Fruit fly (Drosophila melanogaster) whole organism, embryonic: ENCODE measurements around the gene Cp7Fa.

Source experiments
- CG14441 ChIP-seq: fragments of 200-800 bp; sonication (Bioruptor generic); IDR thresholded peaks from 2 replicates; pipeline ENCODE4 v1.3.6; 2022; ENCODE audit warnings: missing biosample characterization, missing genetic modification characterization
- CG15479 ChIP-seq: fragments of 200-800 bp; sonication (Bioruptor generic); optimal IDR thresholded peaks from 3 replicates; lab custom pipeline; 2019; ENCODE audit warnings: missing biosample characterization, mild to moderate bottlenecking, missing genetic modification characterization, moderate library complexity
- CG17802 ChIP-seq: fragments of 200-800 bp; sonication (Bioruptor generic); optimal IDR thresholded peaks from 2 replicates; lab custom pipeline; 2018; ENCODE audit warnings: missing biosample characterization, mild to moderate bottlenecking, missing genetic modification characterization, moderate library complexity
- CG30020 ChIP-seq: fragments of 200-800 bp; optimal IDR thresholded peaks from 2 replicates; lab custom pipeline; 2019; ENCODE audit warnings: missing biosample characterization, mild to moderate bottlenecking, missing genetic modification characterization, moderate library complexity
- Drgx ChIP-seq: fragments of 200-800 bp; sonication (Bioruptor generic); IDR thresholded peaks from 2 replicates; pipeline ENCODE4 v1.3.6; 2022; ENCODE audit warnings: missing biosample characterization, missing genetic modification characterization
- GATAe ChIP-seq: fragments of 200-800 bp; sonication (Bioruptor generic); conservative IDR thresholded peaks from 2 replicates; pipeline ENCODE4 v1.3.6; 2022; ENCODE audit warnings: missing biosample characterization, missing genetic modification characterization
- gem ChIP-seq: fragments of 200-800 bp; sonication (Bioruptor generic); optimal IDR thresholded peaks from 2 replicates; lab custom pipeline; 2019; ENCODE audit warnings: missing biosample characterization, mild to moderate bottlenecking, missing genetic modification characterization, moderate library complexity
- pan ChIP-seq, 4 experiments: fragments of >200 bp in 3 of 4; fragments of 200-800 bp in 1 of 4; sonication (Bioruptor generic) in 1 of 4; optimal IDR thresholded peaks in 3 of 4; IDR thresholded peaks in 1 of 4; 2 replicates each; pipeline versions ENCODE4 v1.3.6 to Lab custom; 2017 to 2022; ENCODE audit warnings: missing biosample characterization in 2 of 4, missing genetic modification characterization in 2 of 4, mixed read lengths in 1 of 4
- row ChIP-seq: fragments of 200-800 bp; sonication (Bioruptor generic); IDR thresholded peaks from 3 replicates; pipeline ENCODE4 v1.3.6; 2022; ENCODE audit warnings: missing biosample characterization, missing genetic modification characterization
- sqz ChIP-seq: fragments of 200-800 bp; sonication (Bioruptor generic); optimal IDR thresholded peaks from 3 replicates; lab custom pipeline; 2018; ENCODE audit warnings: missing biosample characterization, mild to moderate bottlenecking, missing genetic modification characterization
- z ChIP-seq: fragments of 200-800 bp; sonication (Bioruptor generic); IDR thresholded peaks from 3 replicates; pipeline ENCODE4 v1.3.6; 2022; ENCODE audit warnings: missing biosample characterization, missing genetic modification characterization

Gene Cp7Fa

DNA sequence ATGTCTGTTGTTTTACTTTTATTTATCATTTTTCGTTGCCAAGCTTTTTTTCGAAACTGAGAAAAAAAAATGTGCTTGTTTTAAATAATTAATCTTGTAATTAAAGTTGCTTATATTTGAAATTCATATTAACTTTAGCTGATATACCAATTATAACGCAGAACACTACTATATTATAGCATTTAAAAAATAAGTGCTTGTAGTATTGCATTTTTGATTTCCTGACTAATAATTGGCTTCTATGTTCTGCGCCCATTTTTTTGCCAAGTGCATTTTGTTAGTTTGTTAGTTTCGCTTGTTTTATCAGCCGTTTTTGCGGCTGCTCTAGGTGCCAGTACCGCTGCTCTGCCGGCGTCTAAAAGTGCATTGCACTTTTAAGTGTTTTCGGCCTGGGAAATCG lies 50.8 kb downstream of the Cp7Fa start:
- peak; percentile 55 for TF ChIP-seq Drgx (GFP tag; lab: Robert Waterston, UW)
- no peak for TF ChIP-seq CG15479 (GFP tag; lab: Kevin White, UChicago)
- TF ChIP-seq CG17802 (tag; lab: Kevin White, UChicago), result no peak
- 0 out of 3 replicates have a peak, but pooled peaks have one; percentile 17 for TF ChIP-seq row (GFP tag; lab: Robert Waterston, UW)
- TF ChIP-seq gem, result peak; percentile 5

DNA sequence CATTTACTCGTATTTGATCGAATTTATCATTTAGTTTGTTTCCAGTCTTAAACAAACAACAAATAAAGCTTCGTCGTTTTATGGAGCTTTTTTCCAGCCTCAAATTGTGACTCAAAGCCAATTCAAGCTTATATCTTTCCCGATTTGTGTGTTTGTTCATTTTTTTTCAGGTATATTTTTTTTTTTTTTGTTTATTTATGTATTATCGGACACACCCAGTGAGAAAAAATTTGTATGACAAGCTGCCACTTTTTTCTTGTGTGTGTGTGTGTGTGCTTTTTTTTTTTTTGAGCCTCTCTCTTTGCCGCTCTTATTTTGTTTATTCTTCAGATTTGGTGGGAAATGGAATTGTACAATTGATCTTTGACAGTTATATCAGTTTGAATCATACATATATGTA lies 51.8 kb downstream of the Cp7Fa start:
- TF ChIP-seq CG14441 (GFP tag; lab: Robert Waterston, UW) (no peak), GATAe (GFP tag; lab: Robert Waterston, UW) (no peak), pan (optimal IDR thresholded peaks at IDR 0.05; lab: Kevin White, UChicago) (no peak), pan (GFP tag; optimal IDR thresholded peaks at IDR 0.05 in 1 of 2, IDR thresholded peaks at IDR 0.05 in 1 of 2) (no peak), sqz (GFP tag; lab: Kevin White, UChicago) (peak; percentile 79), z (peak; percentile 58; the same call in 1 of the 3 replicates), CG30020 (tag; lab: Kevin White, UChicago) (no peak)
- TF ChIP-seq, all 482 proteins: peak for 2
